Worm (Caenorhabditis elegans) whole organism, L4 larva: ENCODE data around the gene sphk-1.

Experiments used
- ces-1 ChIP-seq: fragments of 150-350 bp; sonication (generic microtip); optimal IDR thresholded peaks from 4 replicates; lab custom pipeline; 2014; ENCODE audit warnings: missing biosample characterization, missing genetic modification reagents, missing genetic modification characterization
- dve-1 ChIP-seq: sonication (generic microtip); optimal IDR thresholded peaks from 2 replicates; lab custom pipeline; 2017; ENCODE audit warnings: antibody characterized with exemption, mild to moderate bottlenecking, missing genetic modification characterization, missing compliant biosample characterization; ENCODE audit not compliant: insufficient read depth
- lin-13 ChIP-seq: fragments of 150-350 bp; optimal IDR thresholded peaks from 2 replicates; lab custom pipeline; 2014; ENCODE audit warnings: missing biosample characterization, missing genetic modification reagents, missing genetic modification characterization
- lsy-2 ChIP-seq, 2 experiments: fragments of 150-350 bp in 1 of 2; sonication (generic microtip) in 1 of 2; optimal IDR thresholded peaks; 2 replicates each; lab custom pipeline; 2014 to 2017; ENCODE audit warnings: missing biosample characterization in 2 of 2, missing genetic modification characterization in 2 of 2
- pha-4 ChIP-seq, 2 experiments: fragments of 150-350 bp in 1 of 2; fragments of 200-800 bp in 1 of 2; sonication (Bioruptor generic) in 1 of 2; IDR thresholded peaks in 1 of 2; optimal IDR thresholded peaks in 1 of 2; 2 replicates each; pipeline versions ENCODE4 v1.3.6 to Lab custom; 2014 to 2022; ENCODE audit warnings: missing genetic modification characterization in 2 of 2, missing genetic modification reagents in 2 of 2, missing biosample characterization in 1 of 2, missing compliant biosample characterization in 1 of 2
- zag-1 ChIP-seq: fragments of 150-350 bp; optimal IDR thresholded peaks from 2 replicates; lab custom pipeline; 2014; ENCODE audit warnings: missing biosample characterization, missing genetic modification characterization
- ztf-11 ChIP-seq: fragments of 150-350 bp; optimal IDR thresholded peaks from 2 replicates; lab custom pipeline; 2014; ENCODE audit warnings: missing biosample characterization, missing genetic modification characterization

DNA sequence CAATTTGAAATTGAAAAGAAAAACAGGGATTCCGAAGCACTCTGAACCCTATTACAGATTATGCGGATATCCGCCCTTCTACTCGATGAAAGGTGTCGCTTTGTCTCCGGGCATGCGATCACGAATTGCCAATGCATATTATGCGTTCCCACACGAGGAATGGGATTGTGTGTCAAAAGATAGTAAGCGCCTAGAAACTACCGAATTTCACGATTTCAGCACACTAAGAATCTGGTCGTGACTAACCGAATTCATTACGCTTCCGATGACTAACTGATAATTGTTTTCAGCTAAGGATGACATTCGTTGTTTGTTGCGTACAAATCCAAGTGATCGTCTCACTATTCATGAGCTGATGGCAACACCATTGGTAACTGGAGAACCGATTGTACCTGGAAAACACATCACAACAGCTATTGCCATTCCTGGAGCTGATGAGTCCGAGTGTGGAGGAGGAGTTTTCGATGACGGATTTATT, 44.9 kb upstream of the sphk-1 start:
- TF ChIP-seq dve-1 (tag; lab: Kevin White, UChicago) (no peak), ces-1 (GFP tag; lab: Kevin White, UChicago) (no peak), lsy-2 (tag; optimal IDR thresholded peaks at IDR 0.05; lab: Kevin White, UChicago) (no peak), ztf-11 (tag; lab: Kevin White, UChicago) (no peak), lin-13 (no peak), zag-1 (tag; lab: Kevin White, UChicago) (no peak), pha-4 (GFP tag; IDR thresholded peaks at IDR 0.05; lab: Robert Waterston, UW) (no peak), pha-4 (tag; optimal IDR thresholded peaks at IDR 0.05; lab: Kevin White, UChicago) (no peak)
